Fruit fly (Drosophila melanogaster): ENCODE results near the gene Naam.

dm6 chr3R:19632685-19633116 lies 38.5 kb upstream of the Naam start, which contains the start of gene CG6231:
- TF ChIP-seq HLH106 (tag; optimal IDR thresholded peaks at IDR 0.05) (no peak), sage (GFP tag; optimal IDR thresholded peaks at IDR 0.05) (no peak), Hr78 (GFP tag; optimal IDR thresholded peaks at IDR 0.05) (no peak), dsf (GFP tag; optimal IDR thresholded peaks at IDR 0.05; ENCODE audit: borderline replicate concordance) (no peak), ey (GFP tag; optimal IDR thresholded peaks at IDR 0.05) (no peak), jim (GFP tag; optimal IDR thresholded peaks at IDR 0.05) (no peak), pan (optimal IDR thresholded peaks at IDR 0.05) (no peak), Myc (optimal IDR thresholded peaks at IDR 0.05) (no peak), CrebA (GFP tag; optimal IDR thresholded peaks at IDR 0.05; ENCODE audit: borderline replicate concordance) (no peak), usp (GFP tag; optimal IDR thresholded peaks at IDR 0.05) (no peak), GATAd (GFP tag; optimal IDR thresholded peaks at IDR 0.05) (no peak), br (GFP tag; optimal IDR thresholded peaks at IDR 0.05) (no peak)

Measured in whole organism, wandering third instar larva.